Fruit fly (Drosophila melanogaster): Measurements from ENCODE around the gene dbe.

dbe gene

DNA sequence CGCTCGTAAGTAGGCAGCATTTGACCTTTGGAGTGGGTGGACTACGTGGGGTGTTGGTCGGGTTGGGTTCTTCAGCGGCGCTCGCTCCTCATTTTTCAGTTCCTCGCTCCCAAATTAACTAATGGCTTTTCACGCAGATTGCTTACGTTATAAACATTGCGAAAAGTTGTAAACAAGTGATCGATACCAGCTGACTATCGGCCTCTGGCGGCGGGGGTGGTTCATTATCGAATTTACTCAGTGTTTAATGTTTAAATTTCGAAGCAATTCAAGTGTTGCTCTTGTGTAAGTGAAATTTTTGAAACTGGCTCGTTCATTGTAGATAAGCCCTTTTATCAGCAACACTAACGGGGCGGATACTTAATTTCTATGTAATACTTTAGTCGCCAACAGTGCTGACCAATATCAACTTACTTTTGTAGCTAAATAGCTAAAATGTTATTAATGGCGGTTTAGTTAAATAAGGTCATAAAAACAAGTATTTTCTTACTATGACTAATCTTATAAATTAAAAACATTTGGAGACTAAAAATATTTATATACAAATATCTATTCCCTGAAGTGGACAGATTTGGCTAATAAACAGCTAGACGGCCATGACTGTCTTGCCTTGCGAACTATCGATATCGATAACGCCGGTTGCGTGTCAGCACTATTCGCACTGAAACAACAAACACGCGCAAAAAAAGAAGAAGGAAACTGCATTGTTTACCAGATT is 50.2 kb downstream of the dbe start, which contains the start of the genes PGAP2 and Clp (continued):
- peak; percentile 71 for TF ChIP-seq CG31627 (GFP tag; optimal IDR thresholded peaks at IDR 0.05)
- TF ChIP-seq CG11902 (GFP tag; optimal IDR thresholded peaks at IDR 0.05): peak; percentile 43
- peak; percentile 86 for TF ChIP-seq svp (GFP tag)
- TF ChIP-seq eg (GFP tag; IDR thresholded peaks at IDR 0.05): peak; percentile 71
- no peak for TF ChIP-seq CG32006 (GFP tag; optimal IDR thresholded peaks at IDR 0.05)
- peak; percentile 70 for TF ChIP-seq Ets21C (GFP tag; optimal IDR thresholded peaks at IDR 0.05)
- TF ChIP-seq CG3032 (tag; optimal IDR thresholded peaks at IDR 0.05): peak; percentile 74
- TF ChIP-seq Ets96B (tag; optimal IDR thresholded peaks at IDR 0.05): peak; percentile 69
- TF ChIP-seq acj6 (GFP tag; optimal IDR thresholded peaks at IDR 0.05): peak; percentile 71
